Worm (Caenorhabditis elegans) whole organism, L2 larva: ENCODE data around the gene nas-13.

Experiments used
- lin-13 ChIP-seq: fragments of 150-350 bp; optimal IDR thresholded peaks from 2 replicates; lab custom pipeline; 2014; ENCODE audit warnings: missing biosample characterization, missing genetic modification reagents, missing genetic modification characterization
- nhr-11 ChIP-seq: fragments of 150-350 bp; optimal IDR thresholded peaks from 2 replicates; lab custom pipeline; 2014; ENCODE audit warnings: missing biosample characterization, missing genetic modification characterization
- unc-39 ChIP-seq: fragments of 150-350 bp; optimal IDR thresholded peaks from 2 replicates; lab custom pipeline; 2014; ENCODE audit warnings: missing biosample characterization, missing genetic modification characterization
- unc-62 ChIP-seq: fragments of 150-350 bp; optimal IDR thresholded peaks from 2 replicates; lab custom pipeline; 2014; ENCODE audit warnings: missing biosample characterization, missing genetic modification reagents, missing genetic modification characterization

DNA sequence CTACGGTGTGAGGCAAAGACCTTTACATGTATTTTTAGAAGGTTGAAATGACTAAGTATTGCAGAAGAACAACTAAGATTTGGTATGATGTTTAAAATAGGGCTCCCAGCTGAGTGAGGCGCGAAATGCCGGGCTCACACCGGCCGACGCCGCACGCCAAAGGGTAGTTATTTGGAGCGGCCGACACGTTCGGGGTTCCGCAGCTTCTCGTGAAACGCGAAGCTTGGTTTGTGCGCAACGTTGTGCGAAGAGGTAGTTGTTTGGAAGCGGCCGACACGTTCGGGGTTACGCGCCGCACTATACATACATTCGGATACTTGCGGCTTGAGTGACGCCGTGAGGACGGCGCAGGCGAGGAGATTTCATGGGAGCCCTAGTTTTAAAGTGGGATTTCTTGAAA lies 39.8 kb downstream of the nas-13 start:
- TF ChIP-seq nhr-11 (no peak), lin-13 (no peak), unc-62 (no peak), unc-39 (tag; lab: Kevin White, UChicago) (no peak)
